Fruit fly (Drosophila melanogaster) whole organism, prepupa: Measurements from ENCODE around the gene CG7860.

Source experiments
- CG16779 ChIP-seq: fragments of 200-800 bp; sonication (Bioruptor generic); optimal IDR thresholded peaks from 3 replicates; lab custom pipeline; 2017; ENCODE audit warnings: missing biosample characterization, mild to moderate bottlenecking, missing genetic modification characterization
- CG6854 ChIP-seq: fragments of 200-800 bp; sonication (Bioruptor generic); optimal IDR thresholded peaks from 2 replicates; lab custom pipeline; 2017; ENCODE audit warnings: missing biosample characterization, mild to moderate bottlenecking, missing genetic modification characterization
- Hr38 ChIP-seq: sonication (Bioruptor generic); optimal IDR thresholded peaks from 2 replicates; lab custom pipeline; 2016; ENCODE audit warnings: missing biosample characterization, missing genetic modification characterization
- Hr39 ChIP-seq: fragments of 200-800 bp; sonication (Bioruptor generic); optimal IDR thresholded peaks from 2 replicates; lab custom pipeline; 2016; ENCODE audit warnings: missing biosample characterization, missing genetic modification characterization
- achi ChIP-seq: fragments of 200-800 bp; sonication (Bioruptor generic); optimal IDR thresholded peaks from 3 replicates; lab custom pipeline; 2016; ENCODE audit warnings: missing biosample characterization, missing genetic modification characterization

DNA sequence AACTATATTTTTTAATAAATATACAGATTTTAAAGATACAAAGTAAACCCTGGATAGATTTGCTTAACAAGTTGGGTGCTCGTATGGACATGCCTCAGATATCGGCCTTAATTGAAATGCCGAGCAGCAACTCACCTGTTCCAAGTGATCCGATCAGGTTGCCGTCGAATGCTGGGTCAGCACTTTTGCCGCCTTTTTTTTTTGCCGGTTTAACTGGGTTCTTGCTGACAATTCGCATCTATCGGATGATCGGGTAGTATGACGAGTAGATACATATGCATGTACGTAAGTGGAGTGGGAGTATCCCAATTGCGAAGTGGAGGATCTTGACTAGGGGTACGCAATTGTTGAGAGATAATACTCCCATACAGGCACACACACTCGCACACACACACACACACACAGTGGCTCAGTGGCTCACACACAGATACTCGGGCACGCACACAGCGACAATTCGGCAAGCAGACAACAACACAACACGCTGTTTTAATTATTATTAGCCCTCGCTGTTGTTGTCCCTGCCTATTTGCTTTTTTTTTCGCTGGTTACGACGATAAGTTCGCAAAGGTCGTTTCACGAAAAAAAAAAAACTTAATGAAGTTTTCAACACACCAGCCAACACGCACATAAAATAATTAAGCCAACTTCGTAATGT is 24.2 kb downstream of the CG7860 start:
- TF ChIP-seq CG6854 (no peak), Hr39 (GFP tag; lab: Kevin White, UChicago) (no peak), Hr38 (GFP tag; lab: Kevin White, UChicago) (no peak), achi (GFP tag; lab: Kevin White, UChicago) (no peak), CG16779 (no peak)
